Worm (Caenorhabditis elegans) whole organism, L4 larva: ENCODE results near the gene F57A8.7.
A peak's percentile ranks its signal among the peaks of the same experiment; 100 is the strongest.

Experiments
- D1046.2 ChIP-seq: fragments of 200-800 bp; sonication (Bioruptor generic); IDR thresholded peaks from 2 replicates; pipeline ENCODE4 v1.3.6; 2022; ENCODE audit warnings: missing genetic modification characterization, missing compliant biosample characterization
- F10B5.3 ChIP-seq: sonication (generic microtip); optimal IDR thresholded peaks from 2 replicates; lab custom pipeline; 2016; ENCODE audit warnings: mild to moderate bottlenecking, missing genetic modification characterization, missing compliant biosample characterization
- F26F4.8 ChIP-seq: fragments of 200-800 bp; sonication (Bioruptor generic); conservative IDR thresholded peaks from 2 replicates; pipeline ENCODE4 v1.3.6; 2022; ENCODE audit warnings: missing genetic modification characterization, missing compliant biosample characterization
- T20F7.1 ChIP-seq: fragments of 200-800 bp; sonication (Bioruptor generic); optimal IDR thresholded peaks from 2 replicates; lab custom pipeline; 2018; ENCODE audit warnings: mild to moderate bottlenecking, missing genetic modification characterization, missing compliant biosample characterization
- T26A8.4 ChIP-seq: fragments of 200-800 bp; sonication (Bioruptor generic); IDR thresholded peaks from 2 replicates; pipeline ENCODE4 v1.3.6; 2022; ENCODE audit warnings: missing genetic modification characterization, missing compliant biosample characterization
- Y75B8A.6 ChIP-seq: fragments of 200-800 bp; sonication (Bioruptor generic); IDR thresholded peaks from 2 replicates; pipeline ENCODE4 v1.3.6; 2022; ENCODE audit warnings: missing genetic modification reagents, missing genetic modification characterization, missing compliant biosample characterization
- aly-2 ChIP-seq: sonication (generic microtip); optimal IDR thresholded peaks from 2 replicates; lab custom pipeline; 2018; ENCODE audit warnings: missing biosample characterization, missing genetic modification characterization
- ceh-20 ChIP-seq: fragments of 200-800 bp; sonication (Bioruptor generic); IDR thresholded peaks from 2 replicates; pipeline ENCODE4 v1.3.6; 2022; ENCODE audit warnings: missing genetic modification reagents, missing genetic modification characterization, missing compliant biosample characterization
- ceh-62 ChIP-seq: sonication (generic microtip); optimal IDR thresholded peaks from 2 replicates; lab custom pipeline; 2017; ENCODE audit warnings: missing biosample characterization, missing genetic modification characterization
- cey-2 ChIP-seq: sonication (generic microtip); optimal IDR thresholded peaks from 3 replicates; lab custom pipeline; 2017; ENCODE audit warnings: missing genetic modification characterization, mild to moderate bottlenecking, missing compliant biosample characterization, antibody characterized with exemption, borderline replicate concordance; ENCODE audit not compliant: insufficient read depth
- ctbp-1 ChIP-seq: fragments of 200-800 bp; sonication (Bioruptor generic); IDR thresholded peaks from 2 replicates; pipeline ENCODE4 v1.3.6; 2022; ENCODE audit warnings: missing genetic modification reagents, missing genetic modification characterization, missing compliant biosample characterization
- daf-12 ChIP-seq: fragments of 150-350 bp; optimal IDR thresholded peaks from 2 replicates; lab custom pipeline; 2014; ENCODE audit warnings: missing biosample characterization, missing genetic modification reagents, missing genetic modification characterization
- daf-16 ChIP-seq, 3 experiments: sonication (generic microtip); optimal IDR thresholded peaks; 2 replicates each; lab custom pipeline; 2016 to 2017; ENCODE audit warnings: missing genetic modification characterization in 3 of 3, missing genetic modification reagents in 3 of 3, mild to moderate bottlenecking in 2 of 3, missing compliant biosample characterization in 2 of 3, missing biosample characterization in 1 of 3, moderate library complexity in 1 of 3
- dpl-1 ChIP-seq: fragments of 150-350 bp; optimal IDR thresholded peaks from 2 replicates; lab custom pipeline; 2014; ENCODE audit warnings: missing biosample characterization, missing genetic modification reagents, missing genetic modification characterization
- dve-1 ChIP-seq: sonication (generic microtip); optimal IDR thresholded peaks from 2 replicates; lab custom pipeline; 2017; ENCODE audit warnings: antibody characterized with exemption, mild to moderate bottlenecking, missing genetic modification characterization, missing compliant biosample characterization; ENCODE audit not compliant: insufficient read depth
- fkh-10 ChIP-seq: fragments of 150-350 bp; optimal IDR thresholded peaks from 2 replicates; lab custom pipeline; 2014; ENCODE audit warnings: missing biosample characterization, missing genetic modification reagents, missing genetic modification characterization
- lim-7 ChIP-seq: fragments of 200-800 bp; sonication (Bioruptor generic); IDR thresholded peaks from 2 replicates; pipeline ENCODE4 v1.3.6; 2022; ENCODE audit warnings: missing genetic modification characterization, missing compliant biosample characterization
- lin-38 ChIP-seq: fragments of 200-800 bp; sonication (Bioruptor generic); IDR thresholded peaks from 2 replicates; pipeline ENCODE4 v1.3.6; 2022; ENCODE audit warnings: missing genetic modification reagents, missing genetic modification characterization, missing compliant biosample characterization
- lin-39 ChIP-seq: fragments of 150-350 bp; optimal IDR thresholded peaks from 2 replicates; lab custom pipeline; 2014; ENCODE audit warnings: missing biosample characterization, missing genetic modification reagents, missing genetic modification characterization
- lir-3 ChIP-seq: sonication (generic microtip); optimal IDR thresholded peaks from 2 replicates; lab custom pipeline; 2016; ENCODE audit warnings: mild to moderate bottlenecking, missing genetic modification characterization, missing compliant biosample characterization
- lsy-2 ChIP-seq, 2 experiments: fragments of 150-350 bp in 1 of 2; sonication (generic microtip) in 1 of 2; optimal IDR thresholded peaks; 2 replicates each; lab custom pipeline; 2014 to 2017; ENCODE audit warnings: missing biosample characterization in 2 of 2, missing genetic modification characterization in 2 of 2
- mdl-1 ChIP-seq, 2 experiments: fragments of 150-350 bp in 1 of 2; sonication (generic microtip) in 1 of 2; optimal IDR thresholded peaks; 2 replicates each; lab custom pipeline; 2014 to 2017; ENCODE audit warnings: missing biosample characterization in 2 of 2, missing genetic modification characterization in 2 of 2
- mdt-29 ChIP-seq: fragments of 200-800 bp; sonication (Bioruptor generic); IDR thresholded peaks from 2 replicates; pipeline ENCODE4 v1.3.6; 2022; ENCODE audit warnings: missing genetic modification reagents, missing genetic modification characterization, missing compliant biosample characterization
- mep-1 ChIP-seq: fragments of 150-350 bp; sonication (generic microtip); optimal IDR thresholded peaks from 3 replicates; lab custom pipeline; 2014; ENCODE audit warnings: missing biosample characterization, missing genetic modification characterization
- mxl-3 ChIP-seq: fragments of 200-800 bp; sonication (Bioruptor generic); optimal IDR thresholded peaks from 2 replicates; lab custom pipeline; 2018; ENCODE audit warnings: mild to moderate bottlenecking, missing genetic modification characterization, missing compliant biosample characterization
- nhr-102 ChIP-seq: sonication (generic microtip); optimal IDR thresholded peaks from 2 replicates; lab custom pipeline; 2016; ENCODE audit warnings: mild to moderate bottlenecking, missing genetic modification characterization, moderate library complexity, missing compliant biosample characterization
- nhr-28 ChIP-seq: fragments of 150-350 bp; optimal IDR thresholded peaks from 2 replicates; lab custom pipeline; 2014; ENCODE audit warnings: missing biosample characterization, missing genetic modification characterization
- nhr-48 ChIP-seq: sonication (generic microtip); optimal IDR thresholded peaks from 2 replicates; lab custom pipeline; 2016; ENCODE audit warnings: mild to moderate bottlenecking, missing genetic modification characterization, missing compliant biosample characterization
- nhr-76 ChIP-seq: fragments of 150-350 bp; optimal IDR thresholded peaks from 2 replicates; lab custom pipeline; 2014; ENCODE audit warnings: missing biosample characterization, missing genetic modification characterization
- pqm-1 ChIP-seq: sonication (generic microtip); optimal IDR thresholded peaks from 2 replicates; lab custom pipeline; 2017; ENCODE audit warnings: missing biosample characterization, missing genetic modification characterization
- rbr-2 ChIP-seq: sonication (generic microtip); optimal IDR thresholded peaks from 2 replicates; lab custom pipeline; 2016; ENCODE audit warnings: missing genotype, missing genetic modification characterization, missing compliant biosample characterization
- set-16 ChIP-seq: fragments of 200-800 bp; sonication (Bioruptor generic); IDR thresholded peaks from 2 replicates; pipeline ENCODE4 v1.3.6; 2022; ENCODE audit warnings: missing genetic modification reagents, missing genetic modification characterization, missing compliant biosample characterization
- snpc-4 ChIP-seq: fragments of 150-350 bp; optimal IDR thresholded peaks from 2 replicates; lab custom pipeline; 2014; ENCODE audit warnings: missing biosample characterization, missing genetic modification characterization
- spr-1 ChIP-seq: sonication (generic microtip); optimal IDR thresholded peaks from 2 replicates; lab custom pipeline; 2016; ENCODE audit warnings: mild to moderate bottlenecking, missing genetic modification characterization, missing compliant biosample characterization
- spr-3 ChIP-seq: fragments of 200-800 bp; sonication (Bioruptor generic); optimal IDR thresholded peaks from 2 replicates; lab custom pipeline; 2018; ENCODE audit warnings: mild to moderate bottlenecking, missing genetic modification characterization, missing compliant biosample characterization
- unc-62 ChIP-seq, 3 experiments: fragments of 150-350 bp in 1 of 3; sonication (generic microtip); optimal IDR thresholded peaks in 2 of 3; peaks in 1 of 3; 1 replicate in 1 of 3; 2 replicates in 2 of 3; lab custom pipeline; 2014 to 2017; ENCODE audit warnings: missing biosample characterization in 3 of 3, missing genetic modification characterization in 3 of 3, missing genetic modification reagents in 3 of 3, missing genotype in 1 of 3
- vab-7 ChIP-seq: fragments of 200-800 bp; sonication (Bioruptor generic); IDR thresholded peaks from 2 replicates; pipeline ENCODE4 v1.3.6; 2022; ENCODE audit warnings: missing genetic modification reagents, missing genetic modification characterization, missing compliant biosample characterization
- zfp-3 ChIP-seq: fragments of 200-800 bp; sonication (Bioruptor generic); conservative IDR thresholded peaks from 2 replicates; pipeline ENCODE4 v1.3.6; 2022; ENCODE audit warnings: missing genetic modification reagents, missing genetic modification characterization, missing compliant biosample characterization
- zip-11 ChIP-seq: fragments of 200-800 bp; sonication (Bioruptor generic); IDR thresholded peaks from 2 replicates; pipeline ENCODE4 v1.3.6; 2022; ENCODE audit warnings: missing genetic modification characterization, missing compliant biosample characterization
- ztf-7 ChIP-seq: fragments of 150-350 bp; optimal IDR thresholded peaks from 2 replicates; lab custom pipeline; 2014; ENCODE audit warnings: missing biosample characterization, missing genetic modification characterization

F57A8.7 gene

ce11 chrV:10111129-10111528 lies 35.6 kb downstream of the F57A8.7 start:
- TF ChIP-seq zip-11 (GFP tag; lab: Robert Waterston, UW) (no peak), mdt-29 (no peak), nhr-28 (tag; lab: Kevin White, UChicago) (peak; percentile 17), pqm-1 (tag; lab: Kevin White, UChicago) (peak; percentile 44), lsy-2 (tag; optimal IDR thresholded peaks at IDR 0.05; lab: Kevin White, UChicago) (no peak), daf-16 (GFP tag; optimal IDR thresholded peaks at IDR 0.05; lab: Kevin White, UChicago) (no peak), daf-16 (tag; optimal IDR thresholded peaks at IDR 0.05; lab: Kevin White, UChicago) (peak; percentile 53), set-16 (no peak)

ce11 chrV:10112187-10112586 lies 36.6 kb downstream of the F57A8.7 start, which contains the start of gene C08B6.3:
Gene C08B6.3 (minus strand): TSS chrV:10112287.
- TF ChIP-seq unc-62 (GFP tag; optimal IDR thresholded peaks at IDR 0.05 in 1 of 2; lab: Kevin White, UChicago) (peak in 1 of 2 experiments; percentile 18), unc-62 (tag; optimal IDR thresholded peaks at IDR 0.05; lab: Kevin White, UChicago) (no peak), rbr-2 (tag; lab: Kevin White, UChicago) (no peak), lin-39 (no peak), spr-1 (tag; lab: Kevin White, UChicago) (no peak), T26A8.4 (GFP tag; lab: Robert Waterston, UW) (no peak), mxl-3 (no peak), snpc-4 (tag; lab: Kevin White, UChicago) (no peak), D1046.2 (GFP tag; lab: Robert Waterston, UW) (no peak), nhr-28 (tag; lab: Kevin White, UChicago) (no peak), dve-1 (tag; lab: Kevin White, UChicago) (no peak), daf-16 (GFP tag; optimal IDR thresholded peaks at IDR 0.05; lab: Kevin White, UChicago) (no peak), daf-16 (tag; optimal IDR thresholded peaks at IDR 0.05; lab: Kevin White, UChicago) (peak; percentile 8), lin-38 (no peak)

ce11 chrV:10114329-10114728 lies 38.8 kb downstream of the F57A8.7 start, which contains the start of gene cht-5:
Gene cht-5 (plus strand): TSS chrV:10114629.
- no peak for TF ChIP-seq mxl-3

ce11 chrV:10117465-10117864 lies 41.9 kb downstream of the F57A8.7 start, which contains the start of gene C08B6.5:
Gene C08B6.5 (plus strand): TSS chrV:10117765.
- no peak for TF ChIP-seq mep-1 (tag; lab: Kevin White, UChicago)
- TF ChIP-seq Y75B8A.6 (GFP tag; lab: Robert Waterston, UW) = no peak
- no peak for TF ChIP-seq lir-3 (tag; lab: Kevin White, UChicago)
- TF ChIP-seq daf-12 (tag; lab: Kevin White, UChicago) = no peak
- no peak for TF ChIP-seq fkh-10 (GFP tag; lab: Kevin White, UChicago)
- TF ChIP-seq vab-7 (GFP tag; lab: Robert Waterston, UW) = no peak
- no peak for TF ChIP-seq D1046.2 (GFP tag; lab: Robert Waterston, UW)
- TF ChIP-seq nhr-102 = no peak
- TF ChIP-seq ztf-7 = no peak
- no peak for TF ChIP-seq F10B5.3 (tag; lab: Kevin White, UChicago)
- TF ChIP-seq, all 104 proteins: peak for 0

- TF ChIP-seq F26F4.8 (GFP tag; lab: Robert Waterston, UW) = no peak
Measured at ce11 chrV:10120898-10121297, 45.4 kb downstream of the F57A8.7 start, which contains the start of gene srxa-18. Gene srxa-18 (minus strand): TSS chrV:10120997.

- TF ChIP-seq F10B5.3 (tag; lab: Kevin White, UChicago) (no peak), ceh-20 (GFP tag; lab: Robert Waterston, UW) (no peak), lin-38 (no peak), cey-2 (tag; lab: Kevin White, UChicago) (no peak), mdl-1 (tag; optimal IDR thresholded peaks at IDR 0.05; lab: Kevin White, UChicago) (no peak), lim-7 (GFP tag; lab: Robert Waterston, UW) (no peak), nhr-76 (tag; lab: Kevin White, UChicago) (no peak), ctbp-1 (GFP tag; lab: Robert Waterston, UW) (no peak), spr-3 (no peak), nhr-48 (tag; lab: Kevin White, UChicago) (no peak), zfp-3 (GFP tag; lab: Robert Waterston, UW) (no peak), nhr-28 (tag; lab: Kevin White, UChicago) (no peak), dpl-1 (GFP tag; lab: Kevin White, UChicago) (no peak), T20F7.1 (no peak), lir-3 (tag; lab: Kevin White, UChicago) (no peak), fkh-10 (GFP tag; lab: Kevin White, UChicago) (no peak), aly-2 (tag; lab: Kevin White, UChicago) (no peak), F26F4.8 (GFP tag; lab: Robert Waterston, UW) (no peak), ceh-62 (no peak)
Measured at ce11 chrV:10122670-10123069, 47.1 kb downstream of the F57A8.7 start, which contains the start of gene srxa-19. Gene srxa-19 (minus strand): TSS chrV:10122770.
